Worm (Caenorhabditis elegans) whole organism, young adult: ENCODE measurements around the gene ZK1248.5.

Experiments used
- ama-1 ChIP-seq, 3 experiments: fragments of 150-350 bp in 1 of 3; sonication (generic microtip) in 2 of 3; optimal IDR thresholded peaks; 2 replicates each; lab custom pipeline; 2014 to 2018; ENCODE audit warnings: missing biosample characterization in 2 of 3, missing genetic modification characterization in 2 of 3, missing genetic modification reagents in 2 of 3
- cebp-1 ChIP-seq, 2 experiments: fragments of 200-800 bp in 1 of 2; sonication (Bioruptor generic) in 1 of 2; sonication (generic microtip) in 1 of 2; IDR thresholded peaks in 1 of 2; optimal IDR thresholded peaks in 1 of 2; 2 replicates each; pipeline versions ENCODE4 v1.3.6 to Lab custom; 2017 to 2022; ENCODE audit warnings: missing compliant biosample characterization in 2 of 2, missing genetic modification characterization in 2 of 2, mild to moderate bottlenecking in 1 of 2, missing genetic modification reagents in 1 of 2, moderate library complexity in 1 of 2
- dpff-1 ChIP-seq: sonication (generic microtip); optimal IDR thresholded peaks from 2 replicates; lab custom pipeline; 2017; ENCODE audit warnings: mild to moderate bottlenecking, missing genetic modification characterization, missing compliant biosample characterization
- hlh-26 ChIP-seq: fragments of 200-800 bp; sonication (Bioruptor generic); conservative IDR thresholded peaks from 2 replicates; pipeline ENCODE4 v1.3.6; 2022; ENCODE audit warnings: missing genetic modification reagents, missing genetic modification characterization, missing compliant biosample characterization
- lag-1 ChIP-seq: fragments of 200-800 bp; sonication (Bioruptor generic); IDR thresholded peaks from 2 replicates; pipeline ENCODE4 v1.3.6; 2022; ENCODE audit warnings: missing genetic modification reagents, missing genetic modification characterization, missing compliant biosample characterization
- lir-1 ChIP-seq: fragments of 200-800 bp; sonication (Bioruptor generic); conservative IDR thresholded peaks from 2 replicates; pipeline ENCODE4 v1.3.6; 2022; ENCODE audit warnings: missing genetic modification reagents, missing genetic modification characterization, missing compliant biosample characterization
- mcd-1 ChIP-seq: fragments of 200-800 bp; sonication (Bioruptor generic); IDR thresholded peaks from 2 replicates; pipeline ENCODE4 v1.3.6; 2022; ENCODE audit warnings: missing genetic modification reagents, missing genetic modification characterization, missing compliant biosample characterization
- nfyb-1 ChIP-seq: fragments of 200-800 bp; sonication (Bioruptor generic); IDR thresholded peaks from 2 replicates; pipeline ENCODE4 v1.3.6; 2022; ENCODE audit warnings: missing genetic modification reagents, missing genetic modification characterization, missing compliant biosample characterization
- nhr-80 ChIP-seq: sonication (generic microtip); optimal IDR thresholded peaks from 2 replicates; lab custom pipeline; 2016; ENCODE audit warnings: missing genetic modification characterization, missing compliant biosample characterization
- nhr-90 ChIP-seq: sonication (generic microtip); optimal IDR thresholded peaks from 2 replicates; lab custom pipeline; 2016; ENCODE audit warnings: missing genotype, mild to moderate bottlenecking, missing genetic modification characterization, missing compliant biosample characterization
- rcor-1 ChIP-seq: fragments of 200-800 bp; sonication (Bioruptor generic); IDR thresholded peaks from 2 replicates; pipeline ENCODE4 v1.3.6; 2022; ENCODE audit warnings: missing genetic modification reagents, missing genetic modification characterization, missing compliant biosample characterization
- sptf-2 ChIP-seq: fragments of 200-800 bp; sonication (Bioruptor generic); optimal IDR thresholded peaks from 2 replicates; lab custom pipeline; 2018; ENCODE audit warnings: mild to moderate bottlenecking, missing genetic modification characterization, missing compliant biosample characterization
- unc-62 ChIP-seq: fragments of 150-350 bp; optimal IDR thresholded peaks from 2 replicates; lab custom pipeline; 2014; ENCODE audit warnings: missing biosample characterization, missing genetic modification reagents, missing genetic modification characterization

DNA sequence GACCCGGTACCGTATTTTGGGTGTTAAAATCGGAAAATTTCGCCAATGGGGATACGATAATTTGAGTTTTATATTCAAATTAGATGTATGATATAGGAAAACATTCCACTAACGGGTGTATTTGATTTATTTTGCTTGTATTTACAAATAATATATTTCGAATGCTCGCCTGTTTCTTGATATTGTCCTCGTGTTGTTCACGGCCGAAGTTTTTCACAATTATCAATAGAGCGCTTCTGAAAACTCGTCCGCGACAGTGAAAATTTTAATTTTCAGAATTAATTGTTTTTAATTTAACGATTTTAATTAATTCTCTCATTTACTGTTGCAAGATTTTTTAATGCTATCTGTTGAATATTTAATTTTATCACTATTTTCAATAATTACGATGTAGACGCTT, 9.3 kb downstream of the ZK1248.5 start:
- TF ChIP-seq nhr-90 (tag; lab: Kevin White, UChicago), result no peak
- TF ChIP-seq dpff-1 (tag; lab: Kevin White, UChicago), result no peak
- TF ChIP-seq lag-1, result no peak
- no peak for TF ChIP-seq ama-1 (optimal IDR thresholded peaks at IDR 0.05; lab: Kevin White, UChicago)
- TF ChIP-seq ama-1 (GFP tag; optimal IDR thresholded peaks at IDR 0.05; lab: Kevin White, UChicago), result no peak
- no peak for TF ChIP-seq nhr-80
- TF ChIP-seq sptf-2, result no peak
- no peak for TF ChIP-seq hlh-26 (GFP tag; lab: Robert Waterston, UW)
- TF ChIP-seq rcor-1 (GFP tag; lab: Robert Waterston, UW), result peak; percentile 68
- no peak for TF ChIP-seq nfyb-1
- TF ChIP-seq lir-1 (GFP tag; lab: Robert Waterston, UW), result no peak
- TF ChIP-seq cebp-1 (GFP tag; IDR thresholded peaks at IDR 0.05; lab: Robert Waterston, UW), result no peak
- no peak for TF ChIP-seq cebp-1 (tag; optimal IDR thresholded peaks at IDR 0.05; lab: Kevin White, UChicago)
- peak; percentile 82 for TF ChIP-seq mcd-1 (GFP tag; lab: Robert Waterston, UW)
- no peak for TF ChIP-seq unc-62 (GFP tag; lab: Kevin White, UChicago)
